Worm (Caenorhabditis elegans) whole organism, L2 larva: Measurements from ENCODE around the gene F55G1.1.
A peak's percentile ranks its signal among the peaks of the same experiment; 100 is the strongest.

ENCODE experiments used
- Y55F3AM.14 ChIP-seq: fragments of 200-800 bp; sonication (Bioruptor generic); optimal IDR thresholded peaks from 2 replicates; lab custom pipeline; 2018; ENCODE audit warnings: mild to moderate bottlenecking, missing genetic modification characterization, missing compliant biosample characterization
- ZK546.5 ChIP-seq: sonication (generic microtip); optimal IDR thresholded peaks from 2 replicates; lab custom pipeline; 2017; ENCODE audit warnings: missing biosample characterization, missing genetic modification characterization
- alr-1 ChIP-seq: fragments of 150-350 bp; optimal IDR thresholded peaks from 2 replicates; lab custom pipeline; 2014; ENCODE audit warnings: missing biosample characterization, missing genetic modification characterization
- ama-1 ChIP-seq: fragments of 150-350 bp; optimal IDR thresholded peaks from 2 replicates; lab custom pipeline; 2018; ENCODE audit warnings: inconsistent platforms
- crh-2 ChIP-seq: sonication (generic microtip); optimal IDR thresholded peaks from 2 replicates; lab custom pipeline; 2017; ENCODE audit warnings: missing biosample characterization, missing genetic modification characterization
- dmd-4 ChIP-seq: sonication (generic microtip); optimal IDR thresholded peaks from 2 replicates; lab custom pipeline; 2017; ENCODE audit warnings: missing biosample characterization, missing genetic modification characterization
- egl-27 ChIP-seq: sonication (generic microtip); optimal IDR thresholded peaks from 3 replicates; lab custom pipeline; 2017; ENCODE audit warnings: missing biosample characterization, missing genetic modification reagents, missing genetic modification characterization
- elt-1 ChIP-seq: fragments of 150-350 bp; optimal IDR thresholded peaks from 2 replicates; lab custom pipeline; 2014; ENCODE audit warnings: missing biosample characterization, missing genetic modification characterization
- fos-1 ChIP-seq: fragments of 150-350 bp; optimal IDR thresholded peaks from 2 replicates; lab custom pipeline; 2014; ENCODE audit warnings: missing biosample characterization, missing genetic modification characterization
- lin-13 ChIP-seq: fragments of 150-350 bp; optimal IDR thresholded peaks from 2 replicates; lab custom pipeline; 2014; ENCODE audit warnings: missing biosample characterization, missing genetic modification reagents, missing genetic modification characterization
- mdl-1 ChIP-seq, 2 experiments: fragments of 150-350 bp in 1 of 2; sonication (generic microtip) in 1 of 2; optimal IDR thresholded peaks; 2 replicates each; lab custom pipeline; 2017; ENCODE audit warnings: missing biosample characterization in 2 of 2, missing genetic modification characterization in 2 of 2
- nhr-11 ChIP-seq: fragments of 150-350 bp; optimal IDR thresholded peaks from 2 replicates; lab custom pipeline; 2014; ENCODE audit warnings: missing biosample characterization, missing genetic modification characterization
- nhr-12 ChIP-seq: fragments of 150-350 bp; optimal IDR thresholded peaks from 2 replicates; lab custom pipeline; 2014; ENCODE audit warnings: missing biosample characterization, missing genetic modification characterization
- nhr-129 ChIP-seq: fragments of 150-350 bp; optimal IDR thresholded peaks from 2 replicates; lab custom pipeline; 2014; ENCODE audit warnings: missing biosample characterization, missing genetic modification characterization
- nhr-23 ChIP-seq: fragments of 150-350 bp; optimal IDR thresholded peaks from 2 replicates; lab custom pipeline; 2014; ENCODE audit warnings: missing biosample characterization, missing genetic modification reagents, missing genetic modification characterization
- nhr-237 ChIP-seq: fragments of 150-350 bp; optimal IDR thresholded peaks from 2 replicates; lab custom pipeline; 2014; ENCODE audit warnings: missing biosample characterization, missing genetic modification characterization
- nhr-25 ChIP-seq: fragments of 150-350 bp; sonication (generic microtip); optimal IDR thresholded peaks from 3 replicates; lab custom pipeline; 2014; ENCODE audit warnings: missing biosample characterization, missing genetic modification characterization
- nhr-77 ChIP-seq: fragments of 150-350 bp; optimal IDR thresholded peaks from 2 replicates; lab custom pipeline; 2014; ENCODE audit warnings: missing biosample characterization, missing genetic modification characterization
- peb-1 ChIP-seq: fragments of 150-350 bp; optimal IDR thresholded peaks from 2 replicates; lab custom pipeline; 2014; ENCODE audit warnings: missing biosample characterization, missing genetic modification characterization
- sem-4 ChIP-seq: fragments of 150-350 bp; optimal IDR thresholded peaks from 2 replicates; lab custom pipeline; 2014; ENCODE audit warnings: missing biosample characterization, missing genetic modification reagents, missing genetic modification characterization
- skn-1 ChIP-seq: sonication (generic microtip); optimal IDR thresholded peaks from 2 replicates; lab custom pipeline; 2017; ENCODE audit warnings: missing biosample characterization, missing genetic modification characterization
- sma-3 ChIP-seq: sonication (generic microtip); optimal IDR thresholded peaks from 2 replicates; lab custom pipeline; 2016; ENCODE audit warnings: missing genetic modification reagents, missing genetic modification characterization, missing compliant biosample characterization
- sma-9 ChIP-seq, 2 experiments: fragments of 150-350 bp in 1 of 2; sonication (generic microtip) in 1 of 2; optimal IDR thresholded peaks; 2 replicates each; lab custom pipeline; 2014 to 2016; ENCODE audit warnings: missing genetic modification characterization in 2 of 2, mild to moderate bottlenecking in 1 of 2, missing biosample characterization in 1 of 2, missing compliant biosample characterization in 1 of 2, missing genetic modification reagents in 1 of 2, moderate library complexity in 1 of 2
- unc-62 ChIP-seq: fragments of 150-350 bp; optimal IDR thresholded peaks from 2 replicates; lab custom pipeline; 2014; ENCODE audit warnings: missing biosample characterization, missing genetic modification reagents, missing genetic modification characterization
- zag-1 ChIP-seq: fragments of 150-350 bp; optimal IDR thresholded peaks from 2 replicates; lab custom pipeline; 2014; ENCODE audit warnings: missing biosample characterization, missing genetic modification characterization
- ztf-1 ChIP-seq: fragments of 200-800 bp; sonication (Bioruptor generic); conservative IDR thresholded peaks from 2 replicates; pipeline ENCODE4 v1.3.6; 2022; ENCODE audit warnings: missing genetic modification characterization, missing compliant biosample characterization
- ztf-4 ChIP-seq: fragments of 150-350 bp; optimal IDR thresholded peaks from 2 replicates; lab custom pipeline; 2014; ENCODE audit warnings: missing biosample characterization, missing genetic modification characterization

F55G1.1 gene

DNA sequence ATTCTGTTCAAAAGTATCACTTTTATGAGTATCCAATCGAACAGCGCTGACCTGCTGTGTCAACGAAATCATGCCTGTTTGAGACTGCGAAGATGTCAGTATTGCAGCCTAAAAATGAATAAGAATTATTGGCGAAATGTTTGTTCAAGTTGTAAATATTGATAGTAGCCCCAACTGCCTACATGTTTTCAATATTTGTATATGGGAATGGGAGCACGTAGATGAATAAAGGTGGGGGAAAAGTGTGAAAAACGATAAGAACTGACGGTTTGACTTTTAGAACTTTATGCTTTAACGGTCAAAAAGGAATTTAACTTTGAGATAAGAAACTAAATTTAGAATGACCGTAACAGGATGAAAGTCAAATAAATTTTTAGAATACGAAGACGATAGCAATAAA lies 28.7 kb downstream of the F55G1.1 start:
- no peak for TF ChIP-seq unc-62 (GFP tag; lab: Kevin White, UChicago)
- TF ChIP-seq fos-1: peak; percentile 58
- TF ChIP-seq elt-1 (tag; lab: Kevin White, UChicago): no peak

DNA sequence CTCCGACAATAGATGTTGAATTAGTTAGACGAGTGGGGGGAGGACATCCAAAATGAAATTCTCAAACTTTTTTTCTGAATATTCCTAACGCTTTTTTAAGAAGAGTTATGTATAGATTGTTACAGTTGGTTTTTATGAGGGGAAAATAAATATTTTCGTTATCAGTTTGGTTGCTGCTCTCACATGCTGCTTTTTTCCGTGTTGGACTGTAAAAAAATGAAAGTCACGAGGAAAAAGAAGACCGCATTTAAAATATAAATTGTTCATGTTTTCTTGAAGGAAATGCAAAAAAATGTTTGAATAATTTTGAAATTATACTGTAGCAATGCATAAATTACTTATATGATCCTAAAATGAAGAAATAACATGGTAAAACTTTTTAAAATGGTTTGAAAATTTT lies 29.3 kb downstream of the F55G1.1 start:
- TF ChIP-seq crh-2 (tag; lab: Kevin White, UChicago): peak; percentile 6
- TF ChIP-seq mdl-1 (tag; optimal IDR thresholded peaks at IDR 0.05; lab: Kevin White, UChicago): no peak
- TF ChIP-seq nhr-77 (tag; lab: Kevin White, UChicago): no peak
- no peak for TF ChIP-seq skn-1
- TF ChIP-seq sma-9 (GFP tag; optimal IDR thresholded peaks at IDR 0.05; lab: Kevin White, UChicago): peak; percentile 7
- no peak for TF ChIP-seq sma-9 (tag; optimal IDR thresholded peaks at IDR 0.05; lab: Kevin White, UChicago)

DNA sequence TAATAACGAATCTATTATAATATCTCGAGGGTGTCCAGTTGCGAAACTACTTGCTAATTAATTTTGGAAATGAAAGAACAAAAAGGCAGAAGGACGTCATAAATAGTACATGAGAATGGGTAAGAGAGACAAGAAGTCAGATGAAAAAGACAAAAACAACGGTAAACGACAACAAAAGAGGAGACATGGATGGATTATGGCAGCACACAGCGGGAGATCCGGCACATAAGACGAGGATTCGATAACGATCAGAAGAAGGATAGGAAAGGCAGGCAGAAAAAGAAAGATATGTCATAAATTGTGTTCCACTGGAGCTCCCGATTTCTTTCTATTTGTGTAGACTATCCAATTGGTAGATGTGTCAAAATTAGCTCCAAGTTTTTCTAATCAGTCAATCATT lies 30.0 kb downstream of the F55G1.1 start:
- TF ChIP-seq sem-4 (tag; lab: Kevin White, UChicago) (no peak), sma-3 (no peak), nhr-129 (tag; lab: Kevin White, UChicago) (no peak), alr-1 (tag; lab: Kevin White, UChicago) (no peak), ama-1 (lab: Kevin White, UChicago) (no peak), nhr-25 (tag; lab: Kevin White, UChicago) (no peak), zag-1 (tag; lab: Kevin White, UChicago) (no peak), sma-9 (GFP tag; optimal IDR thresholded peaks at IDR 0.05; lab: Kevin White, UChicago) (no peak), sma-9 (tag; optimal IDR thresholded peaks at IDR 0.05; lab: Kevin White, UChicago) (no peak), egl-27 (no peak), unc-62 (GFP tag; lab: Kevin White, UChicago) (no peak), dmd-4 (tag; lab: Kevin White, UChicago) (no peak), ZK546.5 (tag; lab: Kevin White, UChicago) (no peak)

ce11 chrIV:7523744-7524143 lies 32.2 kb downstream of the F55G1.1 start:
- TF ChIP-seq peb-1: no peak
- no peak for TF ChIP-seq Y55F3AM.14 (GFP tag; lab: Kevin White, UChicago)
- no peak for TF ChIP-seq lin-13
- TF ChIP-seq ztf-4 (tag; lab: Kevin White, UChicago): no peak
- no peak for TF ChIP-seq nhr-11 (tag; lab: Kevin White, UChicago)

- no peak for TF ChIP-seq nhr-237 (tag; lab: Kevin White, UChicago)
- TF ChIP-seq fos-1: peak; percentile 34
Measured at ce11 chrIV:7530226-7531070, 38.9 kb downstream of the F55G1.1 start.

DNA sequence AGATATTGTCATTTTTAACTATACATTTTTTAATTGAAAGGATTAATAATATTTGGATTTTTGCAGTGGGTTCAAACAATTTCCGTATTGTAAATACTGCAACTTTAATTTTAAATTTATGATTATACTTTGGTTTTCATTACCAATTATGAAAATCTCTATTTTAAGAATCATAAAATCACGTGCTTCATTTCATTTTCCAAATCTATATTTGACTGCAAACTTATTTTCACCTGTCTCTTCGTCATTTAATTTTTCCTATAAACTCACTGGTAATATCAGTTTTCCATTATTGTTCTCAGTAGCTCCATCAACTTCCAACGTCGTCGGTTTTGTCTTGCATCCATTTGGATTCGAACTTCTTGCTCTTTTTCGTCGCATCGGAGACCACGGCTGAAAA lies 40.8 kb downstream of the F55G1.1 start, which contains the start of gene R05G6.1:
Gene R05G6.1, plus strand, starts transcription at position 301 of the 400 bp plus-strand sequence.
- TF ChIP-seq mdl-1 (tag; optimal IDR thresholded peaks at IDR 0.05; lab: Kevin White, UChicago): no peak
- no peak for TF ChIP-seq nhr-12 (tag; lab: Kevin White, UChicago)
- no peak for TF ChIP-seq ZK546.5 (tag; lab: Kevin White, UChicago)
- no peak for TF ChIP-seq nhr-23 (tag; lab: Kevin White, UChicago)
- no peak for TF ChIP-seq unc-62 (GFP tag; lab: Kevin White, UChicago)
- TF ChIP-seq skn-1: no peak
- TF ChIP-seq Y55F3AM.14 (GFP tag; lab: Kevin White, UChicago): no peak
- no peak for TF ChIP-seq ztf-1 (GFP tag; lab: Robert Waterston, UW)
- TF ChIP-seq, all 48 proteins: peak for 0

DNA sequence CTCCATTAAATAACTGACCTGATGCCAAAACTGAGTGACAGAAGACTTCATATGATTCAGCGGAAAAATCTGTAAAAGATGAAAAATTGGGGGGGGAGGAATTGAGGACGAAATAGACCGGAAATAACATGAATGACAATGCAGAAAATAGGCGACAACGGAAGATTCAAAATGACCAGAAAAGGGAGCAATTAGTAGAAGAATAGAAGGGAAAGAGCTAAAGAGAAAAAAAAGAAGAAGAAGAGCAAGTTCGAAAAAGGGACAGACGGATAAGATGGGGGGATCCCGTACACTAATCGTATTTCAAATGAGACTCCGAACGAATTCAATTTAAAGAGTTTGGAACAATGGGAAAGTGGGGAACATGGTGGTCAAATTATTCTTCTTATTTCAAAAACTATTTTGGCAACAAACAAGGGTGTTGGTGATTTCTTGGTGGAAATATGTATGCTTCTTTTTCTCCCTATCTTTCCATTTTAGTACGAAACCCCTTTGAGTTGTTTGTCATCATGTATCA lies 51.0 kb downstream of the F55G1.1 start, which contains the start of gene R05G6.10:
Gene R05G6.10, minus strand, starts transcription at position 51 of the 517 bp plus-strand sequence.
- TF ChIP-seq peb-1 (no peak), zag-1 (tag; lab: Kevin White, UChicago) (peak; percentile 2)
